Worm (Caenorhabditis elegans) whole organism, late embryonic: ENCODE data around the gene nhr-195.

Source experiments
- C08G9.2 ChIP-seq: sonication (generic microtip); optimal IDR thresholded peaks from 2 replicates; lab custom pipeline; 2016; ENCODE audit warnings: mild to moderate bottlenecking, missing genetic modification characterization, moderate library complexity, missing compliant biosample characterization
- F13H6.1 ChIP-seq: sonication (generic microtip); optimal IDR thresholded peaks from 2 replicates; lab custom pipeline; 2016; ENCODE audit warnings: missing genetic modification characterization, missing compliant biosample characterization
- K09A11.1 ChIP-seq: sonication (generic microtip); optimal IDR thresholded peaks from 2 replicates; lab custom pipeline; 2017; ENCODE audit warnings: antibody characterized with exemption, mild to moderate bottlenecking, missing genetic modification characterization, missing compliant biosample characterization; ENCODE audit not compliant: insufficient read depth
- T23F11.4 ChIP-seq: fragments of 200-800 bp; sonication (Bioruptor generic); optimal IDR thresholded peaks from 2 replicates; lab custom pipeline; 2018; ENCODE audit warnings: mild to moderate bottlenecking, missing genetic modification characterization, missing compliant biosample characterization
- ama-1 ChIP-seq: fragments of 150-350 bp; optimal IDR thresholded peaks from 2 replicates; lab custom pipeline; 2014
- ceh-2 ChIP-seq: sonication (generic microtip); optimal IDR thresholded peaks from 2 replicates; lab custom pipeline; 2016; ENCODE audit warnings: missing genotype, missing genetic modification characterization, missing compliant biosample characterization
- ceh-30 ChIP-seq: fragments of 150-350 bp; optimal IDR thresholded peaks from 2 replicates; lab custom pipeline; 2014; ENCODE audit warnings: missing biosample characterization, missing genetic modification characterization
- ceh-48 ChIP-seq: sonication (generic microtip); optimal IDR thresholded peaks from 2 replicates; lab custom pipeline; 2016; ENCODE audit warnings: missing genetic modification characterization, inconsistent platforms, missing compliant biosample characterization
- ceh-6 ChIP-seq: fragments of 200-800 bp; sonication (Bioruptor generic); optimal IDR thresholded peaks from 2 replicates; lab custom pipeline; 2018; ENCODE audit warnings: mild to moderate bottlenecking, missing genetic modification characterization, missing compliant biosample characterization
- che-1 ChIP-seq: sonication (generic microtip); optimal IDR thresholded peaks from 2 replicates; lab custom pipeline; 2016; ENCODE audit warnings: mild to moderate bottlenecking, missing genetic modification characterization, missing compliant biosample characterization
- dmd-4 ChIP-seq: sonication (generic microtip); optimal IDR thresholded peaks from 2 replicates; lab custom pipeline; 2016; ENCODE audit warnings: borderline replicate concordance, missing genetic modification characterization, missing compliant biosample characterization
- dve-1 ChIP-seq: sonication (generic microtip); optimal IDR thresholded peaks from 2 replicates; lab custom pipeline; 2017; ENCODE audit warnings: antibody characterized with exemption, mild to moderate bottlenecking, missing genetic modification characterization, missing compliant biosample characterization
- elt-4 ChIP-seq: sonication (generic microtip); optimal IDR thresholded peaks from 2 replicates; lab custom pipeline; 2016; ENCODE audit warnings: missing genetic modification characterization, missing compliant biosample characterization
- ets-4 ChIP-seq: sonication (generic microtip); optimal IDR thresholded peaks from 2 replicates; lab custom pipeline; 2016; ENCODE audit warnings: missing genetic modification characterization, missing compliant biosample characterization
- fkh-10 ChIP-seq: fragments of 150-350 bp; optimal IDR thresholded peaks from 2 replicates; lab custom pipeline; 2014; ENCODE audit warnings: missing biosample characterization, missing genetic modification reagents, missing genetic modification characterization
- fkh-6 ChIP-seq: sonication (generic microtip); optimal IDR thresholded peaks from 2 replicates; lab custom pipeline; 2016; ENCODE audit warnings: missing genetic modification characterization, missing compliant biosample characterization
- gmeb-2 ChIP-seq: sonication (generic microtip); optimal IDR thresholded peaks from 2 replicates; lab custom pipeline; 2016; ENCODE audit warnings: missing genetic modification characterization, inconsistent platforms, missing compliant biosample characterization
- hlh-15 ChIP-seq: sonication (generic microtip); optimal IDR thresholded peaks from 2 replicates; lab custom pipeline; 2016; ENCODE audit warnings: missing genetic modification characterization, missing compliant biosample characterization
- hlh-30 ChIP-seq: sonication (generic microtip); optimal IDR thresholded peaks from 2 replicates; lab custom pipeline; 2017; ENCODE audit warnings: antibody characterized with exemption, missing genetic modification characterization, missing compliant biosample characterization; ENCODE audit not compliant: insufficient read depth
- hlh-8 ChIP-seq: sonication (generic microtip); optimal IDR thresholded peaks from 2 replicates; lab custom pipeline; 2016; ENCODE audit warnings: missing genotype, missing genetic modification characterization, missing compliant biosample characterization
- lim-6 ChIP-seq: sonication (generic microtip); optimal IDR thresholded peaks from 2 replicates; lab custom pipeline; 2016; ENCODE audit warnings: missing genetic modification characterization, missing compliant biosample characterization
- madf-2 ChIP-seq: sonication (generic microtip); optimal IDR thresholded peaks from 2 replicates; lab custom pipeline; 2017; ENCODE audit warnings: missing genetic modification characterization, missing compliant biosample characterization
- nfya-1 ChIP-seq: sonication (generic microtip); optimal IDR thresholded peaks from 2 replicates; lab custom pipeline; 2017; ENCODE audit warnings: missing genetic modification characterization, mild to moderate bottlenecking, missing compliant biosample characterization, antibody characterized with exemption, moderate library complexity
- nhr-232 ChIP-seq: sonication (generic microtip); optimal IDR thresholded peaks from 2 replicates; lab custom pipeline; 2016; ENCODE audit warnings: missing genetic modification characterization, missing compliant biosample characterization
- npax-4 ChIP-seq: sonication (generic microtip); optimal IDR thresholded peaks from 2 replicates; lab custom pipeline; 2016; ENCODE audit warnings: missing genetic modification characterization, missing compliant biosample characterization
- odd-2 ChIP-seq: sonication (generic microtip); optimal IDR thresholded peaks from 2 replicates; lab custom pipeline; 2017; ENCODE audit warnings: antibody characterized with exemption, mild to moderate bottlenecking, missing genetic modification characterization, missing compliant biosample characterization
- pag-3 ChIP-seq: sonication (generic microtip); optimal IDR thresholded peaks from 2 replicates; lab custom pipeline; 2016; ENCODE audit warnings: missing compliant biosample characterization, missing genetic modification characterization, borderline replicate concordance
- pat-9 ChIP-seq: fragments of 200-800 bp; sonication (Bioruptor generic); optimal IDR thresholded peaks from 2 replicates; lab custom pipeline; 2018; ENCODE audit warnings: mild to moderate bottlenecking, missing genetic modification characterization, moderate library complexity, missing compliant biosample characterization
- pha-2 ChIP-seq: sonication (generic microtip); optimal IDR thresholded peaks from 2 replicates; lab custom pipeline; 2017; ENCODE audit warnings: mild to moderate bottlenecking, missing genetic modification characterization, missing compliant biosample characterization
- pha-4 ChIP-seq: fragments of 150-350 bp; optimal IDR thresholded peaks from 2 replicates; lab custom pipeline; 2018; ENCODE audit warnings: missing biosample characterization, missing genetic modification reagents, missing genetic modification characterization
- pros-1 ChIP-seq: fragments of 150-350 bp; optimal IDR thresholded peaks from 2 replicates; lab custom pipeline; 2014; ENCODE audit warnings: missing biosample characterization, missing genetic modification reagents, missing genetic modification characterization
- ref-2 ChIP-seq: sonication (generic microtip); optimal IDR thresholded peaks from 2 replicates; lab custom pipeline; 2016; ENCODE audit warnings: missing genetic modification characterization, missing compliant biosample characterization
- sdc-2 ChIP-seq: sonication (generic microtip); optimal IDR thresholded peaks from 2 replicates; lab custom pipeline; 2016; ENCODE audit warnings: missing genotype, missing genetic modification characterization, missing compliant biosample characterization
- sox-2 ChIP-seq: fragments of 200-800 bp; sonication (Bioruptor generic); IDR thresholded peaks from 2 replicates; pipeline ENCODE4 v1.3.6; 2022; ENCODE audit warnings: missing genetic modification reagents, missing genetic modification characterization, missing compliant biosample characterization
- tbx-7 ChIP-seq: sonication (generic microtip); optimal IDR thresholded peaks from 2 replicates; lab custom pipeline; 2016; ENCODE audit warnings: missing genotype, missing genetic modification characterization, missing compliant biosample characterization
- unc-42 ChIP-seq: sonication (generic microtip); optimal IDR thresholded peaks from 2 replicates; lab custom pipeline; 2016; ENCODE audit warnings: missing genotype, missing genetic modification characterization, missing compliant biosample characterization
- unc-55 ChIP-seq: sonication (generic microtip); optimal IDR thresholded peaks from 2 replicates; lab custom pipeline; 2017; ENCODE audit warnings: missing biosample characterization, missing genetic modification reagents, missing genetic modification characterization
- unc-86 ChIP-seq: sonication (generic microtip); optimal IDR thresholded peaks from 2 replicates; lab custom pipeline; 2016; ENCODE audit warnings: missing genetic modification characterization, missing compliant biosample characterization
- zip-5 ChIP-seq: sonication (generic microtip); optimal IDR thresholded peaks from 2 replicates; lab custom pipeline; 2016; ENCODE audit warnings: missing genetic modification characterization, missing compliant biosample characterization

The nhr-195 gene

ce11 chrV:9009175-9009574 lies 37.0 kb upstream of the nhr-195 start, which contains the start of gene srx-2:
srx-2 (plus strand) TSS chrV:9009475.
- TF ChIP-seq K09A11.1 (tag; lab: Kevin White, UChicago) (no peak), unc-55 (no peak)

ce11 chrV:9005243-9005642 lies 33.1 kb upstream of the nhr-195 start, which contains the start of gene srx-3:
srx-3 (plus strand) TSS chrV:9005543.
- TF ChIP-seq fkh-6 (tag; lab: Kevin White, UChicago) = no peak
- no peak for TF ChIP-seq unc-42 (tag; lab: Kevin White, UChicago)
- TF ChIP-seq ceh-48 = no peak
- no peak for TF ChIP-seq madf-2 (tag; lab: Kevin White, UChicago)
- TF ChIP-seq che-1 (tag; lab: Kevin White, UChicago) = no peak
- TF ChIP-seq pha-4 (tag; lab: Kevin White, UChicago) = no peak
- TF ChIP-seq fkh-10 (GFP tag; lab: Kevin White, UChicago) = no peak
- TF ChIP-seq zip-5 (tag; lab: Kevin White, UChicago) = no peak
- no peak for TF ChIP-seq ceh-6 (GFP tag; lab: Kevin White, UChicago)
- no peak for TF ChIP-seq ceh-2 (tag; lab: Kevin White, UChicago)
- TF ChIP-seq pag-3 (tag; lab: Kevin White, UChicago) = no peak
- TF ChIP-seq ama-1 (lab: Kevin White, UChicago) = no peak
- TF ChIP-seq hlh-15 (tag; lab: Kevin White, UChicago) = no peak
- TF ChIP-seq ref-2 (tag; lab: Kevin White, UChicago) = no peak
- TF ChIP-seq dmd-4 (tag; lab: Kevin White, UChicago) = no peak
- no peak for TF ChIP-seq odd-2 (tag; lab: Kevin White, UChicago)
- TF ChIP-seq sox-2 (GFP tag; lab: Robert Waterston, UW) = no peak
- TF ChIP-seq, all 69 proteins: peak for 0

DNA sequence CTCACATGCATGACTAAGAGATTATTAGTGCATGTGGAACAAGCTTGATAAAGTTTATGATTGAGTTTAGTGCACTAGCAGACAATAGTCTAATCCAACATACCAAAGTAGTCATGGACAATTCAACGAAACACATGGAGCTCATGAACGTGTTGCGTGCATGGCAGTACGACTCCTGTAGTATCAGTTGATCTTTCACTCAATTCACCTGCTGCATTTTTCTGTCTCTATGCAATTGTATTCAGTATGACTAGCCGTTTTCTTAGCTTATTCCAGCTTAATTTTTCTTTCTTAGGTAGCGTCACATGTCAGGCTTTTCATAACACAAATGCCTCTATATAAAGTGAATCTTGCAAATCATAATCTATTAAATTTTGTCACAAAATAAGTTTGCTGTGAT lies 31.1 kb upstream of the nhr-195 start, which contains the start of gene srx-1:
Gene srx-1 (plus strand): TSS at position 382 of the 400 bp plus-strand sequence.
- TF ChIP-seq ets-4 (no peak), pat-9 (tag; lab: Kevin White, UChicago) (no peak), C08G9.2 (tag; lab: Kevin White, UChicago) (no peak), lim-6 (tag; lab: Kevin White, UChicago) (no peak), hlh-8 (tag; lab: Kevin White, UChicago) (no peak), hlh-30 (tag; lab: Kevin White, UChicago) (no peak), F13H6.1 (tag; lab: Kevin White, UChicago) (no peak), ref-2 (tag; lab: Kevin White, UChicago) (no peak), gmeb-2 (no peak), unc-86 (no peak), fkh-10 (GFP tag; lab: Kevin White, UChicago) (no peak)

DNA sequence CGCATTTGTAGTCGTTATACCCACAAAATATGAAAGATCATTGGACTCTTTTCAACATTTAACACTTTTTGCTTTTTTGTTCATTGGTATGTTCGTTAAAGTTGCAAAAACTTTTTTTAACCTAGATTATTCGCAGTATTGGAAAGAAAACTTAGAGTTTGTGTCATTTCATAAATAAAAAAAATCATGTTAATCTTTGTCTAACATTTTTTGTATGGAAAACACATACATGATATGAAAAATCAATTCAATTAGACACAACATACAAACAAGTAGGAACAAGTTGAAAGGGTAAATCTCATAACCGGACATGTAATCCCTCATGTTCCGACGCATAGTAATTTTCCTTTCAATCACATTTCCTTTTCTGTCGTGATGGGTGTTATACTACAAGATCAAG lies 29.0 kb upstream of the nhr-195 start, which contains the start of gene F59E11.2:
Gene F59E11.2 (plus strand): TSS at position 301 of the 400 bp plus-strand sequence.
- TF ChIP-seq pha-4 (tag; lab: Kevin White, UChicago) (no peak), ceh-30 (tag; lab: Kevin White, UChicago) (no peak), T23F11.4 (GFP tag; lab: Kevin White, UChicago) (no peak), nhr-232 (tag; lab: Kevin White, UChicago) (no peak), fkh-10 (GFP tag; lab: Kevin White, UChicago) (no peak), npax-4 (tag; lab: Kevin White, UChicago) (no peak), elt-4 (no peak), sdc-2 (tag; lab: Kevin White, UChicago) (no peak), F13H6.1 (tag; lab: Kevin White, UChicago) (no peak), pros-1 (tag; lab: Kevin White, UChicago) (no peak), tbx-7 (tag; lab: Kevin White, UChicago) (no peak), ets-4 (no peak), nfya-1 (tag; lab: Kevin White, UChicago) (no peak), odd-2 (tag; lab: Kevin White, UChicago) (no peak), pha-2 (no peak), dve-1 (no peak), sox-2 (GFP tag; lab: Robert Waterston, UW) (no peak), pat-9 (tag; lab: Kevin White, UChicago) (no peak)
